Worm (Caenorhabditis elegans) whole organism, L4 larva: Measurements from ENCODE around the gene mog-5.

Experiments used
- F44E2.7 ChIP-seq: fragments of 200-800 bp; sonication (Bioruptor generic); IDR thresholded peaks from 2 replicates; pipeline ENCODE4 v2.1.2; 2022; ENCODE audit warnings: missing genetic modification characterization, missing compliant biosample characterization
- F49E8.2 ChIP-seq: sonication (generic microtip); optimal IDR thresholded peaks from 2 replicates; lab custom pipeline; 2016; ENCODE audit warnings: missing compliant biosample characterization, mild to moderate bottlenecking, missing genetic modification characterization, borderline replicate concordance
- R02D3.7 ChIP-seq: fragments of 150-350 bp; sonication (generic microtip); optimal IDR thresholded peaks from 3 replicates; lab custom pipeline; 2014; ENCODE audit warnings: missing biosample characterization, missing genetic modification characterization
- T20F7.1 ChIP-seq: fragments of 200-800 bp; sonication (Bioruptor generic); optimal IDR thresholded peaks from 2 replicates; lab custom pipeline; 2018; ENCODE audit warnings: mild to moderate bottlenecking, missing genetic modification characterization, missing compliant biosample characterization
- Y48G9A.11 ChIP-seq: fragments of 200-800 bp; sonication (Bioruptor generic); IDR thresholded peaks from 2 replicates; pipeline ENCODE4 v1.3.6; 2022; ENCODE audit warnings: missing genetic modification reagents, missing genetic modification characterization, missing compliant biosample characterization
- ZK337.2 ChIP-seq: fragments of 200-800 bp; sonication (Bioruptor generic); IDR thresholded peaks from 2 replicates; pipeline ENCODE4 v1.3.6; 2022; ENCODE audit warnings: missing genetic modification reagents, missing genetic modification characterization, missing compliant biosample characterization
- aha-1 ChIP-seq: fragments of 150-350 bp; peaks from one replicate; lab custom pipeline; 2014; ENCODE audit warnings: missing biosample characterization, missing genetic modification characterization
- arid-1 ChIP-seq: fragments of 200-800 bp; sonication (Bioruptor generic); conservative IDR thresholded peaks from 2 replicates; pipeline ENCODE4 v1.3.6; 2022; ENCODE audit warnings: missing genetic modification reagents, missing genetic modification characterization, missing compliant biosample characterization
- ceh-20 ChIP-seq: fragments of 200-800 bp; sonication (Bioruptor generic); IDR thresholded peaks from 2 replicates; pipeline ENCODE4 v1.3.6; 2022; ENCODE audit warnings: missing genetic modification reagents, missing genetic modification characterization, missing compliant biosample characterization
- ceh-62 ChIP-seq: sonication (generic microtip); optimal IDR thresholded peaks from 2 replicates; lab custom pipeline; 2017; ENCODE audit warnings: missing biosample characterization, missing genetic modification characterization
- ces-1 ChIP-seq: fragments of 150-350 bp; sonication (generic microtip); optimal IDR thresholded peaks from 4 replicates; lab custom pipeline; 2014; ENCODE audit warnings: missing biosample characterization, missing genetic modification reagents, missing genetic modification characterization
- ctbp-1 ChIP-seq: fragments of 200-800 bp; sonication (Bioruptor generic); IDR thresholded peaks from 2 replicates; pipeline ENCODE4 v1.3.6; 2022; ENCODE audit warnings: missing genetic modification reagents, missing genetic modification characterization, missing compliant biosample characterization
- daf-19 ChIP-seq: fragments of 200-800 bp; sonication (Bioruptor generic); conservative IDR thresholded peaks from 2 replicates; pipeline ENCODE4 v1.3.6; 2022; ENCODE audit warnings: missing genetic modification characterization, missing compliant biosample characterization
- dmd-8 ChIP-seq: fragments of 200-800 bp; sonication (Bioruptor generic); IDR thresholded peaks from 2 replicates; pipeline ENCODE4 v1.3.6; 2022; ENCODE audit warnings: missing genetic modification characterization, missing compliant biosample characterization
- dmd-9 ChIP-seq: fragments of 200-800 bp; sonication (Bioruptor generic); IDR thresholded peaks from 2 replicates; pipeline ENCODE4 v1.3.6; 2022; ENCODE audit warnings: missing genetic modification reagents, missing genetic modification characterization, missing compliant biosample characterization
- dpl-1 ChIP-seq: fragments of 150-350 bp; optimal IDR thresholded peaks from 2 replicates; lab custom pipeline; 2014; ENCODE audit warnings: missing biosample characterization, missing genetic modification reagents, missing genetic modification characterization
- dve-1 ChIP-seq: sonication (generic microtip); optimal IDR thresholded peaks from 2 replicates; lab custom pipeline; 2017; ENCODE audit warnings: antibody characterized with exemption, mild to moderate bottlenecking, missing genetic modification characterization, missing compliant biosample characterization; ENCODE audit not compliant: insufficient read depth
- fkh-10 ChIP-seq: fragments of 150-350 bp; optimal IDR thresholded peaks from 2 replicates; lab custom pipeline; 2014; ENCODE audit warnings: missing biosample characterization, missing genetic modification reagents, missing genetic modification characterization
- gei-8 ChIP-seq: fragments of 200-800 bp; sonication (Bioruptor generic); optimal IDR thresholded peaks from 2 replicates; lab custom pipeline; 2018; ENCODE audit warnings: mild to moderate bottlenecking, missing genetic modification characterization, missing compliant biosample characterization
- jun-1 ChIP-seq: fragments of 150-350 bp; optimal IDR thresholded peaks from 2 replicates; lab custom pipeline; 2014; ENCODE audit warnings: missing biosample characterization, missing genetic modification reagents, missing genetic modification characterization
- lin-38 ChIP-seq: fragments of 200-800 bp; sonication (Bioruptor generic); IDR thresholded peaks from 2 replicates; pipeline ENCODE4 v1.3.6; 2022; ENCODE audit warnings: missing genetic modification reagents, missing genetic modification characterization, missing compliant biosample characterization
- lir-3 ChIP-seq: sonication (generic microtip); optimal IDR thresholded peaks from 2 replicates; lab custom pipeline; 2016; ENCODE audit warnings: mild to moderate bottlenecking, missing genetic modification characterization, missing compliant biosample characterization
- lsy-2 ChIP-seq, 2 experiments: fragments of 150-350 bp in 1 of 2; sonication (generic microtip) in 1 of 2; optimal IDR thresholded peaks; 2 replicates each; lab custom pipeline; 2014 to 2017; ENCODE audit warnings: missing biosample characterization in 2 of 2, missing genetic modification characterization in 2 of 2
- madf-5 ChIP-seq, 2 experiments: fragments of 200-800 bp; sonication (Bioruptor generic); IDR thresholded peaks; 2 replicates each; pipeline ENCODE4 v1.3.6; 2022; ENCODE audit warnings: missing compliant biosample characterization in 2 of 2, missing genetic modification characterization in 2 of 2
- mdt-29 ChIP-seq: fragments of 200-800 bp; sonication (Bioruptor generic); IDR thresholded peaks from 2 replicates; pipeline ENCODE4 v1.3.6; 2022; ENCODE audit warnings: missing genetic modification reagents, missing genetic modification characterization, missing compliant biosample characterization
- nhr-10 ChIP-seq: fragments of 150-350 bp; optimal IDR thresholded peaks from 2 replicates; lab custom pipeline; 2014; ENCODE audit warnings: missing biosample characterization, missing genetic modification characterization
- nhr-11 ChIP-seq: fragments of 150-350 bp; optimal IDR thresholded peaks from 2 replicates; lab custom pipeline; 2014; ENCODE audit warnings: missing biosample characterization, missing genetic modification characterization
- nhr-237 ChIP-seq: sonication (generic microtip); optimal IDR thresholded peaks from 2 replicates; lab custom pipeline; 2017; ENCODE audit warnings: missing biosample characterization, missing genetic modification characterization
- nhr-25 ChIP-seq: sonication (generic microtip); optimal IDR thresholded peaks from 2 replicates; lab custom pipeline; 2017; ENCODE audit warnings: missing genetic modification characterization, mild to moderate bottlenecking, missing compliant biosample characterization, antibody characterized with exemption, moderate library complexity, borderline replicate concordance; ENCODE audit not compliant: insufficient read depth
- nhr-41 ChIP-seq: fragments of 200-800 bp; sonication (Bioruptor generic); IDR thresholded peaks from 2 replicates; pipeline ENCODE4 v1.3.6; 2022; ENCODE audit warnings: missing genetic modification reagents, missing genetic modification characterization, missing compliant biosample characterization
- nhr-42 ChIP-seq: fragments of 200-800 bp; sonication (Bioruptor generic); IDR thresholded peaks from 2 replicates; pipeline ENCODE4 v1.3.6; 2022; ENCODE audit warnings: missing genetic modification characterization, missing compliant biosample characterization
- nhr-48 ChIP-seq: sonication (generic microtip); optimal IDR thresholded peaks from 2 replicates; lab custom pipeline; 2016; ENCODE audit warnings: mild to moderate bottlenecking, missing genetic modification characterization, missing compliant biosample characterization
- nhr-76 ChIP-seq: fragments of 150-350 bp; optimal IDR thresholded peaks from 2 replicates; lab custom pipeline; 2014; ENCODE audit warnings: missing biosample characterization, missing genetic modification characterization
- saeg-2 ChIP-seq: fragments of 200-800 bp; sonication (Bioruptor generic); IDR thresholded peaks from 2 replicates; pipeline ENCODE4 v1.3.6; 2022; ENCODE audit warnings: missing genetic modification reagents, missing genetic modification characterization, missing compliant biosample characterization
- sdz-12 ChIP-seq: fragments of 200-800 bp; sonication (Bioruptor generic); optimal IDR thresholded peaks from 2 replicates; lab custom pipeline; 2018; ENCODE audit warnings: mild to moderate bottlenecking, missing genetic modification characterization, missing compliant biosample characterization
- snpc-1.2 ChIP-seq: fragments of 200-800 bp; sonication (Bioruptor generic); IDR thresholded peaks from 2 replicates; pipeline ENCODE4 v1.3.6; 2022; ENCODE audit warnings: missing genetic modification reagents, missing genetic modification characterization, missing compliant biosample characterization
- spr-3 ChIP-seq: fragments of 200-800 bp; sonication (Bioruptor generic); optimal IDR thresholded peaks from 2 replicates; lab custom pipeline; 2018; ENCODE audit warnings: mild to moderate bottlenecking, missing genetic modification characterization, missing compliant biosample characterization
- tra-1 ChIP-seq: fragments of 200-800 bp; sonication (Bioruptor generic); IDR thresholded peaks from 2 replicates; pipeline ENCODE4 v1.3.6; 2022; ENCODE audit warnings: missing genetic modification reagents, missing genetic modification characterization, missing compliant biosample characterization
- unc-130 ChIP-seq: sonication (generic microtip); optimal IDR thresholded peaks from 2 replicates; lab custom pipeline; 2016; ENCODE audit warnings: missing genetic modification reagents, missing genetic modification characterization, missing compliant biosample characterization
- unc-62 ChIP-seq, 3 experiments: fragments of 150-350 bp in 1 of 3; sonication (generic microtip); optimal IDR thresholded peaks in 2 of 3; peaks in 1 of 3; 1 replicate in 1 of 3; 2 replicates in 2 of 3; lab custom pipeline; 2014 to 2017; ENCODE audit warnings: missing biosample characterization in 3 of 3, missing genetic modification characterization in 3 of 3, missing genetic modification reagents in 3 of 3, missing genotype in 1 of 3
- vab-7 ChIP-seq: fragments of 200-800 bp; sonication (Bioruptor generic); IDR thresholded peaks from 2 replicates; pipeline ENCODE4 v1.3.6; 2022; ENCODE audit warnings: missing genetic modification reagents, missing genetic modification characterization, missing compliant biosample characterization
- zfp-2 ChIP-seq: sonication (generic microtip); optimal IDR thresholded peaks from 2 replicates; lab custom pipeline; 2016; ENCODE audit warnings: mild to moderate bottlenecking, missing genetic modification characterization, missing compliant biosample characterization
- zfp-3 ChIP-seq: fragments of 200-800 bp; sonication (Bioruptor generic); conservative IDR thresholded peaks from 2 replicates; pipeline ENCODE4 v1.3.6; 2022; ENCODE audit warnings: missing genetic modification reagents, missing genetic modification characterization, missing compliant biosample characterization

mog-5 gene

ce11 chrII:5418929-5419328 lies 19.6 kb downstream of the mog-5 start, which contains the start of gene EEED8.15:
Gene EEED8.15, plus strand, starts transcription at chrII:5419229.
- TF ChIP-seq unc-62 (GFP tag; optimal IDR thresholded peaks at IDR 0.05 in 1 of 2; lab: Kevin White, UChicago) (peak in 1 of 2 experiments; percentile 57), unc-62 (tag; optimal IDR thresholded peaks at IDR 0.05; lab: Kevin White, UChicago) (no peak), madf-5 (GFP tag; IDR thresholded peaks at IDR 0.05; lab: Robert Waterston, UW) (no peak)
- TF ChIP-seq, all 104 proteins: peak for 1

ce11 chrII:5420947-5421614 lies 21.7 kb downstream of the mog-5 start, which contains the start of gene tofu-6:
Gene tofu-6, plus strand, starts transcription at chrII:5421248.
- no peak for TF ChIP-seq mdt-29 (GFP tag; lab: Robert Waterston, UW)
- TF ChIP-seq tra-1 (GFP tag; lab: Robert Waterston, UW): no peak
- no peak for TF ChIP-seq dve-1 (tag; lab: Kevin White, UChicago)
- TF ChIP-seq dmd-8 (GFP tag; lab: Robert Waterston, UW): no peak
- TF ChIP-seq saeg-2: no peak
- no peak for TF ChIP-seq F44E2.7 (GFP tag; lab: Robert Waterston, UW)
- no peak for TF ChIP-seq fkh-10 (GFP tag; lab: Kevin White, UChicago)
- no peak for TF ChIP-seq lir-3 (tag; lab: Kevin White, UChicago)
- TF ChIP-seq spr-3 (GFP tag; lab: Kevin White, UChicago): no peak
- TF ChIP-seq snpc-1.2: no peak
- TF ChIP-seq F49E8.2 (tag; lab: Kevin White, UChicago): peak; percentile 41
- TF ChIP-seq nhr-10 (tag; lab: Kevin White, UChicago): no peak
- no peak for TF ChIP-seq nhr-48 (tag; lab: Kevin White, UChicago)
- no peak for TF ChIP-seq ZK337.2 (GFP tag; lab: Robert Waterston, UW)
- no peak for TF ChIP-seq sdz-12 (GFP tag; lab: Kevin White, UChicago)
- TF ChIP-seq lin-38: peak; percentile 94
- TF ChIP-seq lsy-2 (tag; optimal IDR thresholded peaks at IDR 0.05; lab: Kevin White, UChicago): peak in 1 of 2 experiments; percentile 92
- TF ChIP-seq dpl-1: peak; percentile 45
- no peak for TF ChIP-seq vab-7 (GFP tag; lab: Robert Waterston, UW)
- TF ChIP-seq dmd-9 (GFP tag; lab: Robert Waterston, UW): no peak
- TF ChIP-seq zfp-3 (GFP tag; lab: Robert Waterston, UW): no peak
- TF ChIP-seq nhr-11 (tag; lab: Kevin White, UChicago): no peak
- no peak for TF ChIP-seq nhr-76 (tag; lab: Kevin White, UChicago)
- no peak for TF ChIP-seq nhr-42
- TF ChIP-seq gei-8: no peak
- TF ChIP-seq Y48G9A.11: 0 out of 2 replicates have a peak, but pooled peaks have one; percentile 56
- no peak for TF ChIP-seq R02D3.7
- no peak for TF ChIP-seq ceh-62 (tag; lab: Kevin White, UChicago)
- TF ChIP-seq ces-1 (GFP tag; lab: Kevin White, UChicago): no peak
- no peak for TF ChIP-seq zfp-2 (tag; lab: Kevin White, UChicago)
- TF ChIP-seq aha-1: peak; percentile 59
- peak; percentile 53 for TF ChIP-seq unc-130 (GFP tag; lab: Kevin White, UChicago)

DNA sequence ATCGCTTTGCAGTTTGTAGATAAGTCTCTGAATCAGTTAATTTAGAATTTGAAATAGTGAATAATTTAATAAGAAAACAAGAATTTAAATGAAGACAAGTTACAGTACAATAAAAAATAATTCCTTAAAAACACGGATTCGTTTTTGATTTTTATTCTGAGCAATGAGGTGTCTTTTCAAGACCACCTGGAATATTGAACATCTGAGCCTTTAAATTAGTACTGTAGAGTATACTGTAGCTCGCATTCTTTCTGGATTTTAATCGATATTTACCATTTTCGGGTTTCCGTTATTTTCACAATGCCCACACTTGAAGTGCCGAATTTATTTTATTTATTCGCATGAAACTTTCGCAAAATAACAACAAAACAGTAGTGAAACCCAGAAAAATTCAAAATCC lies 24.5 kb downstream of the mog-5 start, which contains the start of gene F07F6.7:
Gene F07F6.7 (minus strand): TSS at position 27 of the 400 bp plus-strand sequence.
- TF ChIP-seq nhr-237 (tag; lab: Kevin White, UChicago): no peak
- peak; percentile 13 for TF ChIP-seq nhr-25 (tag; lab: Kevin White, UChicago)
- TF ChIP-seq dve-1 (tag; lab: Kevin White, UChicago): peak; percentile 14
- TF ChIP-seq T20F7.1: peak; percentile 30
- no peak for TF ChIP-seq jun-1
- no peak for TF ChIP-seq nhr-10 (tag; lab: Kevin White, UChicago)
- TF ChIP-seq daf-19 (GFP tag; lab: Robert Waterston, UW): no peak
- no peak for TF ChIP-seq F49E8.2 (tag; lab: Kevin White, UChicago)
- TF ChIP-seq nhr-41 (GFP tag; lab: Robert Waterston, UW): no peak
- TF ChIP-seq unc-130 (GFP tag; lab: Kevin White, UChicago): no peak
- no peak for TF ChIP-seq ctbp-1
- peak in 1 of 2 experiments; percentile 50 for TF ChIP-seq lsy-2 (tag; optimal IDR thresholded peaks at IDR 0.05; lab: Kevin White, UChicago)
- no peak for TF ChIP-seq dmd-9 (GFP tag; lab: Robert Waterston, UW)
- no peak for TF ChIP-seq arid-1 (GFP tag; lab: Robert Waterston, UW)
- TF ChIP-seq lin-38: peak; percentile 27; the same call in 1 of the 2 replicates
- TF ChIP-seq unc-62 (GFP tag; optimal IDR thresholded peaks at IDR 0.05 in 1 of 2; lab: Kevin White, UChicago): peak in 1 of 2 experiments; percentile 18
- no peak for TF ChIP-seq unc-62 (tag; optimal IDR thresholded peaks at IDR 0.05; lab: Kevin White, UChicago)
- no peak for TF ChIP-seq ceh-20
